Worm (Caenorhabditis elegans): ENCODE measurements around the gene F25E2.3.

Gene F25E2.3

ce11 chrX:845443-845842 is 32.5 kb upstream of the F25E2.3 start:
- no peak for TF ChIP-seq ceh-44 (GFP tag; IDR thresholded peaks at IDR 0.05)
- TF ChIP-seq pha-4 (GFP tag; IDR thresholded peaks at IDR 0.05), result no peak
- TF ChIP-seq pha-4 (tag; optimal IDR thresholded peaks at IDR 0.05), result no peak
- no peak for TF ChIP-seq nhr-77 (tag; optimal IDR thresholded peaks at IDR 0.05)
- no peak for TF ChIP-seq jun-1 (tag; optimal IDR thresholded peaks at IDR 0.05)
- TF ChIP-seq ZK337.2 (GFP tag; IDR thresholded peaks at IDR 0.05), result no peak
- no peak for TF ChIP-seq ceh-28 (tag; optimal IDR thresholded peaks at IDR 0.05)
- TF ChIP-seq F49E8.2 (tag; optimal IDR thresholded peaks at IDR 0.05; ENCODE audit: borderline replicate concordance), result no peak
- no peak for TF ChIP-seq zip-2 (tag; optimal IDR thresholded peaks at IDR 0.05)
- TF ChIP-seq egl-43 (GFP tag; IDR thresholded peaks at IDR 0.05), result no peak
- TF ChIP-seq mxl-3 (GFP tag; optimal IDR thresholded peaks at IDR 0.05), result no peak
- TF ChIP-seq daf-16 (GFP tag; optimal IDR thresholded peaks at IDR 0.05), result no peak
- TF ChIP-seq daf-16 (tag; optimal IDR thresholded peaks at IDR 0.05), result no peak
- TF ChIP-seq egl-27 (tag; optimal IDR thresholded peaks at IDR 0.05), result no peak
- no peak for TF ChIP-seq hif-1 (tag; optimal IDR thresholded peaks at IDR 0.05)
- no peak for TF ChIP-seq tag-97 (GFP tag; IDR thresholded peaks at IDR 0.05)
- no peak for TF ChIP-seq attf-4 (tag; optimal IDR thresholded peaks at IDR 0.05)
- no peak for TF ChIP-seq D1046.2 (GFP tag; IDR thresholded peaks at IDR 0.05)
- no peak for TF ChIP-seq Y105C5A.15 (GFP tag; IDR thresholded peaks at IDR 0.05)
- TF ChIP-seq duxl-1 (tag; optimal IDR thresholded peaks at IDR 0.05; ENCODE audit: poor library complexity), result no peak
- TF ChIP-seq hlh-30 (tag; optimal IDR thresholded peaks at IDR 0.05; ENCODE audit: insufficient read depth), result no peak
- TF ChIP-seq mep-1 (tag; optimal IDR thresholded peaks at IDR 0.05), result no peak

- TF ChIP-seq lin-15B (tag; optimal IDR thresholded peaks at IDR 0.05) (no peak), dmd-9 (GFP tag; IDR thresholded peaks at IDR 0.05) (0 out of 2 replicates have a peak, but pooled peaks have one; percentile 29), nhr-11 (tag; optimal IDR thresholded peaks at IDR 0.05) (peak; percentile 12), hif-1 (tag; optimal IDR thresholded peaks at IDR 0.05) (no peak), set-16 (GFP tag; IDR thresholded peaks at IDR 0.05) (peak; percentile 80), ZK337.2 (GFP tag; IDR thresholded peaks at IDR 0.05) (no peak), ctbp-1 (GFP tag; IDR thresholded peaks at IDR 0.05) (peak; percentile 58; the same call in 1 of the 2 replicates), aha-1 (tag) (peak; percentile 61), madf-5 (GFP tag; IDR thresholded peaks at IDR 0.05) (0 out of 4 replicates have a peak, but pooled peaks of 1 of the 2 experiments have one; percentile 20)
Measured at ce11 chrX:844649-845048, 31.7 kb upstream of the F25E2.3 start.

- TF ChIP-seq hlh-30 (tag; optimal IDR thresholded peaks at IDR 0.05; ENCODE audit: insufficient read depth) (no peak), R02D3.7 (tag; optimal IDR thresholded peaks at IDR 0.05) (no peak), rbr-2 (tag; optimal IDR thresholded peaks at IDR 0.05) (no peak), mes-2 (tag; optimal IDR thresholded peaks at IDR 0.05; ENCODE audit: poor library complexity, severe bottlenecking) (no peak)
Measured at ce11 chrX:841393-841792, 28.4 kb upstream of the F25E2.3 start, which contains the start of gene F39H12.3. Gene F39H12.3 (minus strand): TSS chrX:841493.

ce11 chrX:834478-834877 is 21.5 kb upstream of the F25E2.3 start, which contains the start of gene F39H12.1:
Gene F39H12.1 (plus strand): TSS chrX:834778.
- TF ChIP-seq set-16 (GFP tag; IDR thresholded peaks at IDR 0.05), result no peak
- TF ChIP-seq Y5F2A.4 (GFP tag; optimal IDR thresholded peaks at IDR 0.05), result no peak
- TF ChIP-seq zip-2 (tag; optimal IDR thresholded peaks at IDR 0.05), result no peak
- no peak for TF ChIP-seq zag-1 (tag; optimal IDR thresholded peaks at IDR 0.05)
- no peak for TF ChIP-seq dmd-8 (GFP tag; IDR thresholded peaks at IDR 0.05)
- TF ChIP-seq ceh-28 (tag; optimal IDR thresholded peaks at IDR 0.05), result no peak
- TF ChIP-seq ama-1 (optimal IDR thresholded peaks at IDR 0.05), result no peak
- no peak for TF ChIP-seq lsy-2 (tag; optimal IDR thresholded peaks at IDR 0.05)
- TF ChIP-seq gei-8 (GFP tag; optimal IDR thresholded peaks at IDR 0.05), result no peak
